Fruit fly (Drosophila melanogaster): ENCODE data around the gene CG6414.

CG6414 gene

dm6 chrX:3971250-3971649 lies at the start of gene CG6414:
Gene CG6414, minus strand, starts transcription at chrX:3971350.
- no peak for TF ChIP-seq Eip93F (GFP tag; optimal IDR thresholded peaks at IDR 0.05)
- TF ChIP-seq CG11902 (GFP tag; optimal IDR thresholded peaks at IDR 0.05) = no peak
- TF ChIP-seq CG8632 (GFP tag; optimal IDR thresholded peaks at IDR 0.05) = no peak
- peak; percentile 48 for TF ChIP-seq Eip78C (GFP tag)
- TF ChIP-seq pdm3 (GFP tag; optimal IDR thresholded peaks at IDR 0.05) = no peak
- TF ChIP-seq Ets96B (tag; optimal IDR thresholded peaks at IDR 0.05) = no peak
- peak; percentile 49 for TF ChIP-seq svp (GFP tag)

DNA sequence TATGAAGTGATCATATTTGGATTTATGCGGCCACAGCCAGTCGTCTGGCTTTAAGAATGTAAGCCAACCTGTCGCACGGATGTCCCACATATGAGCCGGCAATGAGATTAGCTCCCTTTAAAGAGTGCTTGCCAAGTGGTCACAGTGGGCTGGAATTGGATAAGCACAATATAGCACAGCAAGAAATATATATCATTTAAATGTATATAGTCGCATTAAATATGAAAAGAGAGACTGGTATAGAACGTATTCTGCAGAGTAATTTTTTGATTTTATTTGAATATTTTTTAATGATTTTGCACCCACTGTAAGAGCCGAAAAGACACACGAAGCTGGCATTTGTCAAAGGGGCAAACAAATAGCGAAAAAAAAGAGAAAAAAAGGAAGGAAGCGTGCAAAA lies 49.0 kb upstream of the CG6414 start:
- TF ChIP-seq Eip75B (GFP tag; optimal IDR thresholded peaks at IDR 0.05) (no peak), achi (GFP tag; optimal IDR thresholded peaks at IDR 0.05) (no peak), Eip93F (GFP tag; optimal IDR thresholded peaks at IDR 0.05) (no peak), CG15336 (GFP tag; IDR thresholded peaks at IDR 0.05) (no peak), CG1621 (tag; optimal IDR thresholded peaks at IDR 0.05) (no peak), esn (GFP tag; optimal IDR thresholded peaks at IDR 0.05) (peak; percentile 6), CG3919 (GFP tag; optimal IDR thresholded peaks at IDR 0.05) (no peak), Eip78C (GFP tag) (peak; percentile 28), Hr4 (GFP tag; optimal IDR thresholded peaks at IDR 0.05) (no peak), cyc (GFP tag; optimal IDR thresholded peaks at IDR 0.05) (no peak), CG11294 (GFP tag; IDR thresholded peaks at IDR 0.05) (no peak), CG31627 (GFP tag; optimal IDR thresholded peaks at IDR 0.05) (no peak), svp (GFP tag) (peak; percentile 40), CG6163 (GFP tag; IDR thresholded peaks at IDR 0.05) (no peak)

DNA sequence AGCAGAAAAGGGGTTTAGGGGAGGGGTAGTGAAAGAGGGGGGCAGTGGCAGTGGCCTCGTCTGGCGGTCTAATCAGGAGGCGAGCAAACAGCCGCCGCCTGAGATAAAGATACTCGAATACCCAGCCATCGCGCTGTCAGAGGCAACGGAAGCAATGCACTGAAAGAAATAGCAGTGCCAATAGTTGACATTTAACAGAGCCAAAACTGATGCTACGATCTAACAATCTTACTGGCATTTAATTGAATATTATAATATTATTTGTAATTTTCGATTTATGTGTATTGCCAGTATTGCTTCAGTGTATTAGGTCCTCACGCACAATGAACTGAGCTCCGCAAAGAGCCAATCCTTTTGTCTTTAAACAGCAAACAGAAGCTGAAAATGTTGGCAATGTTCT lies 41.7 kb upstream of the CG6414 start:
- TF ChIP-seq Ets96B (tag; optimal IDR thresholded peaks at IDR 0.05) (peak; percentile 18), CG6276 (GFP tag; optimal IDR thresholded peaks at IDR 0.05) (no peak), CG3032 (tag; optimal IDR thresholded peaks at IDR 0.05) (peak; percentile 7), fkh (GFP tag; optimal IDR thresholded peaks at IDR 0.05) (peak; percentile 1), CG34406 (GFP tag; optimal IDR thresholded peaks at IDR 0.05) (no peak), Ets21C (GFP tag; optimal IDR thresholded peaks at IDR 0.05) (no peak), dac (GFP tag; optimal IDR thresholded peaks at IDR 0.05) (no peak), CG32006 (GFP tag; optimal IDR thresholded peaks at IDR 0.05) (peak; percentile 19), Eip78C (GFP tag) (peak; percentile 57), CG6163 (GFP tag; IDR thresholded peaks at IDR 0.05) (0 out of 3 replicates have a peak, but pooled peaks have one; percentile 15), net (GFP tag; optimal IDR thresholded peaks at IDR 0.05) (no peak), svp (GFP tag) (peak; percentile 56), pdm3 (GFP tag; optimal IDR thresholded peaks at IDR 0.05) (peak; percentile 2)

DNA sequence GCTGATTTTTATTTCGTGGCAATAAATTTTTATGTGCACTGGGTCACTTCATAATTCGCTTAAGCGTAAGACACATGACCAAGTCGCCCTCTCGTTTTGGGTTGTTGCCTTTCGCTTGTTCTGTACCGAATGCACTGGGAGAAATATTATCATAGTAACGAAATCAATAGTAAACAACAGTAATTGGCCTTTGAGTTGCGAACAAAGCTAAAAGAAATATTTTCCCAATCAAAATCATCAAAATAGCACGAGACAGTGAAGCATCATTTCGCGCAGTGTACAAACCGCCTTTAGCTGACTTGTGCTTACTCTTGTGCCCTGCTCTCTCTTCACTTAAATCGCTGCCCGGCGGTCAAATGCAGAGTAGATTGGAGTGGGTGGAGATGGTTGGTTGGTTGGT lies 39.7 kb upstream of the CG6414 start:
- no peak for TF ChIP-seq CG4318 (GFP tag; optimal IDR thresholded peaks at IDR 0.05)
- no peak for TF ChIP-seq Lpt (GFP tag; optimal IDR thresholded peaks at IDR 0.05)
- no peak for TF ChIP-seq CG6854 (GFP tag; optimal IDR thresholded peaks at IDR 0.05)
- TF ChIP-seq CG8632 (GFP tag; optimal IDR thresholded peaks at IDR 0.05) = peak; percentile 23
- peak; percentile 44 for TF ChIP-seq CG3919 (GFP tag; optimal IDR thresholded peaks at IDR 0.05)
- peak; percentile 2 for TF ChIP-seq CG6808 (GFP tag; optimal IDR thresholded peaks at IDR 0.05)
- peak; percentile 0 for TF ChIP-seq fd59A (GFP tag; optimal IDR thresholded peaks at IDR 0.05)
- TF ChIP-seq CG10669 (GFP tag; optimal IDR thresholded peaks at IDR 0.05) = peak; percentile 39
- TF ChIP-seq achi (GFP tag; optimal IDR thresholded peaks at IDR 0.05) = peak; percentile 40
- peak; percentile 51 for TF ChIP-seq vri (GFP tag; optimal IDR thresholded peaks at IDR 0.05)
- TF ChIP-seq Eip93F (GFP tag; optimal IDR thresholded peaks at IDR 0.05) = no peak
- no peak for TF ChIP-seq fkh (GFP tag; optimal IDR thresholded peaks at IDR 0.05)
- TF ChIP-seq eg (GFP tag; IDR thresholded peaks at IDR 0.05) = no peak
- TF ChIP-seq CG8319 (GFP tag; optimal IDR thresholded peaks at IDR 0.05) = no peak
- peak; percentile 57 for TF ChIP-seq CG31627 (GFP tag; optimal IDR thresholded peaks at IDR 0.05)
- peak; percentile 70 for TF ChIP-seq topi (GFP tag; optimal IDR thresholded peaks at IDR 0.05)
- TF ChIP-seq CG15336 (GFP tag; IDR thresholded peaks at IDR 0.05) = no peak
- peak; percentile 33 for TF ChIP-seq Ets96B (tag; optimal IDR thresholded peaks at IDR 0.05)
- TF ChIP-seq svp (GFP tag) = peak; percentile 72
- peak; percentile 64 for TF ChIP-seq Sox102F (GFP tag; optimal IDR thresholded peaks at IDR 0.05)
- TF ChIP-seq Eip78C (GFP tag) = peak; percentile 62
- TF ChIP-seq CG6792 (GFP tag; optimal IDR thresholded peaks at IDR 0.05) = peak; percentile 29
- TF ChIP-seq Hr39 (GFP tag; optimal IDR thresholded peaks at IDR 0.05) = peak; percentile 74
- peak; percentile 7 for TF ChIP-seq Eip75B (GFP tag; optimal IDR thresholded peaks at IDR 0.05)
- TF ChIP-seq CG11902 (GFP tag; optimal IDR thresholded peaks at IDR 0.05) = peak; percentile 6
- 0 out of 3 replicates have a peak, but pooled peaks have one; percentile 44 for TF ChIP-seq CG6163 (GFP tag; IDR thresholded peaks at IDR 0.05)
- peak; percentile 66 for TF ChIP-seq Met (GFP tag; optimal IDR thresholded peaks at IDR 0.05)
- no peak for TF ChIP-seq CG8119 (GFP tag; IDR thresholded peaks at IDR 0.05)
- peak; percentile 50 for TF ChIP-seq Smox (GFP tag; optimal IDR thresholded peaks at IDR 0.05)
- TF ChIP-seq acj6 (GFP tag; optimal IDR thresholded peaks at IDR 0.05) = peak; percentile 35
- peak; percentile 67 for TF ChIP-seq cyc (GFP tag; optimal IDR thresholded peaks at IDR 0.05)
- TF ChIP-seq lz (GFP tag; optimal IDR thresholded peaks at IDR 0.05) = peak; percentile 50
- peak; percentile 46 for TF ChIP-seq pdm3 (GFP tag; optimal IDR thresholded peaks at IDR 0.05)
- TF ChIP-seq CG10631 (GFP tag; optimal IDR thresholded peaks at IDR 0.05) = peak; percentile 31

Data from whole organism, prepupa.